Worm (Caenorhabditis elegans): ENCODE measurements around the gene Y54F10BM.9.

- TF ChIP-seq T22C8.4 (GFP tag; IDR thresholded peaks at IDR 0.05) = no peak
- TF ChIP-seq ref-1 (GFP tag; conservative IDR thresholded peaks at IDR 0.05) = no peak
- no peak for TF ChIP-seq flt-1 (GFP tag; IDR thresholded peaks at IDR 0.05)
- TF ChIP-seq tab-1 (GFP tag; IDR thresholded peaks at IDR 0.05) = no peak
- no peak for TF ChIP-seq ztf-29 (GFP tag; IDR thresholded peaks at IDR 0.05)
- TF ChIP-seq ztf-23 (GFP tag; IDR thresholded peaks at IDR 0.05) = no peak
- no peak for TF ChIP-seq med-1 (GFP tag; optimal IDR thresholded peaks at IDR 0.05; ENCODE audit: insufficient read depth)
- no peak for TF ChIP-seq klf-2 (GFP tag; conservative IDR thresholded peaks at IDR 0.05)
- TF ChIP-seq cog-1 (tag; optimal IDR thresholded peaks at IDR 0.05) = no peak
Measured at ce11 chrIII:2258863-2259262, 45.9 kb downstream of the Y54F10BM.9 start, which contains the start of gene fbxa-43.
